Worm (Caenorhabditis elegans): Measurements from ENCODE around the gene srh-212.

- no peak for TF ChIP-seq nhr-28 (tag; optimal IDR thresholded peaks at IDR 0.05)
- TF ChIP-seq pqm-1 (tag; optimal IDR thresholded peaks at IDR 0.05) = no peak
- no peak for TF ChIP-seq nhr-11 (tag; optimal IDR thresholded peaks at IDR 0.05)
- no peak for TF ChIP-seq elt-3 (tag; optimal IDR thresholded peaks at IDR 0.05)
- no peak for TF ChIP-seq snpc-4 (tag; optimal IDR thresholded peaks at IDR 0.05)
- TF ChIP-seq nhr-12 (tag; optimal IDR thresholded peaks at IDR 0.05) = no peak
Observed at ce11 chrV:3582086-3582485, 14.9 kb downstream of the srh-212 start.
